Worm (Caenorhabditis elegans) whole organism, L4 larva: Measurements from ENCODE around the gene grd-11.

Source experiments
- F26F4.8 ChIP-seq: fragments of 200-800 bp; sonication (Bioruptor generic); conservative IDR thresholded peaks from 2 replicates; pipeline ENCODE4 v1.3.6; 2022; ENCODE audit warnings: missing genetic modification characterization, missing compliant biosample characterization
- aly-2 ChIP-seq: sonication (generic microtip); optimal IDR thresholded peaks from 2 replicates; lab custom pipeline; 2018; ENCODE audit warnings: missing biosample characterization, missing genetic modification characterization
- ceh-20 ChIP-seq: fragments of 200-800 bp; sonication (Bioruptor generic); IDR thresholded peaks from 2 replicates; pipeline ENCODE4 v1.3.6; 2022; ENCODE audit warnings: missing genetic modification reagents, missing genetic modification characterization, missing compliant biosample characterization
- ceh-28 ChIP-seq: fragments of 150-350 bp; optimal IDR thresholded peaks from 2 replicates; lab custom pipeline; 2014; ENCODE audit warnings: missing biosample characterization, missing genetic modification reagents, missing genetic modification characterization
- ceh-32 ChIP-seq: sonication (generic microtip); optimal IDR thresholded peaks from 2 replicates; lab custom pipeline; 2016; ENCODE audit warnings: mild to moderate bottlenecking, missing genetic modification characterization, missing compliant biosample characterization; ENCODE audit not compliant: poor library complexity
- egl-27 ChIP-seq: sonication (generic microtip); optimal IDR thresholded peaks from 3 replicates; lab custom pipeline; 2017; ENCODE audit warnings: missing biosample characterization, missing genetic modification reagents, missing genetic modification characterization
- fkh-10 ChIP-seq: fragments of 150-350 bp; optimal IDR thresholded peaks from 2 replicates; lab custom pipeline; 2014; ENCODE audit warnings: missing biosample characterization, missing genetic modification reagents, missing genetic modification characterization
- gei-8 ChIP-seq: fragments of 200-800 bp; sonication (Bioruptor generic); optimal IDR thresholded peaks from 2 replicates; lab custom pipeline; 2018; ENCODE audit warnings: mild to moderate bottlenecking, missing genetic modification characterization, missing compliant biosample characterization
- madf-5 ChIP-seq, 2 experiments: fragments of 200-800 bp; sonication (Bioruptor generic); IDR thresholded peaks; 2 replicates each; pipeline ENCODE4 v1.3.6; 2022; ENCODE audit warnings: missing compliant biosample characterization in 2 of 2, missing genetic modification characterization in 2 of 2
- nhr-10 ChIP-seq: fragments of 150-350 bp; optimal IDR thresholded peaks from 2 replicates; lab custom pipeline; 2014; ENCODE audit warnings: missing biosample characterization, missing genetic modification characterization
- nhr-28 ChIP-seq: fragments of 150-350 bp; optimal IDR thresholded peaks from 2 replicates; lab custom pipeline; 2014; ENCODE audit warnings: missing biosample characterization, missing genetic modification characterization
- rbr-2 ChIP-seq: sonication (generic microtip); optimal IDR thresholded peaks from 2 replicates; lab custom pipeline; 2016; ENCODE audit warnings: missing genotype, missing genetic modification characterization, missing compliant biosample characterization
- unc-62 ChIP-seq, 3 experiments: fragments of 150-350 bp in 1 of 3; sonication (generic microtip); optimal IDR thresholded peaks in 2 of 3; peaks in 1 of 3; 1 replicate in 1 of 3; 2 replicates in 2 of 3; lab custom pipeline; 2014 to 2017; ENCODE audit warnings: missing biosample characterization in 3 of 3, missing genetic modification characterization in 3 of 3, missing genetic modification reagents in 3 of 3, missing genotype in 1 of 3

ce11 chrV:20356472-20356871, at the start of gene grd-11:
- TF ChIP-seq rbr-2 (tag; lab: Kevin White, UChicago) (no peak), gei-8 (GFP tag; lab: Kevin White, UChicago) (no peak), aly-2 (tag; lab: Kevin White, UChicago) (no peak), fkh-10 (GFP tag; lab: Kevin White, UChicago) (no peak), F26F4.8 (GFP tag; lab: Robert Waterston, UW) (no peak), nhr-28 (tag; lab: Kevin White, UChicago) (no peak), unc-62 (GFP tag; optimal IDR thresholded peaks at IDR 0.05 in 1 of 2; lab: Kevin White, UChicago) (no peak), unc-62 (tag; optimal IDR thresholded peaks at IDR 0.05; lab: Kevin White, UChicago) (no peak), ceh-32 (no peak), nhr-10 (no peak), egl-27 (tag; lab: Kevin White, UChicago) (no peak), ceh-28 (tag; lab: Kevin White, UChicago) (no peak), madf-5 (GFP tag; IDR thresholded peaks at IDR 0.05; lab: Robert Waterston, UW) (no peak), ceh-20 (GFP tag; lab: Robert Waterston, UW) (no peak)
